Worm (Caenorhabditis elegans) whole organism, L4 larva: ENCODE data around the gene gcy-5.

Source experiments
- F44E2.7 ChIP-seq: fragments of 200-800 bp; sonication (Bioruptor generic); IDR thresholded peaks from 2 replicates; pipeline ENCODE4 v2.1.2; 2022; ENCODE audit warnings: missing genetic modification characterization, missing compliant biosample characterization
- ceh-28 ChIP-seq: fragments of 150-350 bp; optimal IDR thresholded peaks from 2 replicates; lab custom pipeline; 2014; ENCODE audit warnings: missing biosample characterization, missing genetic modification reagents, missing genetic modification characterization
- lin-39 ChIP-seq: fragments of 150-350 bp; optimal IDR thresholded peaks from 2 replicates; lab custom pipeline; 2014; ENCODE audit warnings: missing biosample characterization, missing genetic modification reagents, missing genetic modification characterization
- mdl-1 ChIP-seq, 2 experiments: fragments of 150-350 bp in 1 of 2; sonication (generic microtip) in 1 of 2; optimal IDR thresholded peaks; 2 replicates each; lab custom pipeline; 2014 to 2017; ENCODE audit warnings: missing biosample characterization in 2 of 2, missing genetic modification characterization in 2 of 2
- mdt-29 ChIP-seq: fragments of 200-800 bp; sonication (Bioruptor generic); IDR thresholded peaks from 2 replicates; pipeline ENCODE4 v1.3.6; 2022; ENCODE audit warnings: missing genetic modification reagents, missing genetic modification characterization, missing compliant biosample characterization
- nhr-237 ChIP-seq: sonication (generic microtip); optimal IDR thresholded peaks from 2 replicates; lab custom pipeline; 2017; ENCODE audit warnings: missing biosample characterization, missing genetic modification characterization
- nhr-41 ChIP-seq: fragments of 200-800 bp; sonication (Bioruptor generic); IDR thresholded peaks from 2 replicates; pipeline ENCODE4 v1.3.6; 2022; ENCODE audit warnings: missing genetic modification reagents, missing genetic modification characterization, missing compliant biosample characterization
- nhr-76 ChIP-seq: fragments of 150-350 bp; optimal IDR thresholded peaks from 2 replicates; lab custom pipeline; 2014; ENCODE audit warnings: missing biosample characterization, missing genetic modification characterization
- nhr-77 ChIP-seq: fragments of 150-350 bp; optimal IDR thresholded peaks from 2 replicates; lab custom pipeline; 2014; ENCODE audit warnings: missing biosample characterization, missing genetic modification characterization
- pqm-1 ChIP-seq: sonication (generic microtip); optimal IDR thresholded peaks from 2 replicates; lab custom pipeline; 2017; ENCODE audit warnings: missing biosample characterization, missing genetic modification characterization
- ztf-11 ChIP-seq: fragments of 150-350 bp; optimal IDR thresholded peaks from 2 replicates; lab custom pipeline; 2014; ENCODE audit warnings: missing biosample characterization, missing genetic modification characterization

DNA sequence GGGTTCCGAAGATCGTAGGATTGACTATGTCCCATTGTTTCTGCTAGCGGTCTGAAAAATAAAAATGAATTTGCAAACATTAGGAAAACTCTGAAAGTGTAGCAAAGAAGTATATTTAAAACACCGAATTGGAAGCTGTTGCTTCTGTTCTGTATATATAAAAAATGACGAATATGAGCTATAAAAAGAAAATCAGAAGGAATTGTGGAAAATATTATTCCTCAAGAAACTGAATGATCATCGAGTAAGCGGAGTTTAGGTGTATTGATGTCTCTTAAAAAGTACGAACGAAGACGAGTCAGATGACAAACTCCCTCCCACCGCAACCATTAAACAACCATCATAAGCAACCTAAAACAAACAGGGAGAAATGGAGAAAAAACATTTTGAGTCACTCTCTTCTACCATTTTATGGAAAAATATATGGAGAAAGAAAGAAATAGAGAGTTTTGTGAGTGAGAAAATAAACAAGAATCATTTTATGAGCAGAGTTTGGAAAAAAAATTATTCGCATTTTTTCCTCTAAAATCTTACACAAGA lies 41.5 kb upstream of the gcy-5 start, which contains the start of gene C07E3.3:
- TF ChIP-seq lin-39 (tag; lab: Kevin White, UChicago) (no peak), ceh-28 (tag; lab: Kevin White, UChicago) (no peak), nhr-41 (no peak), nhr-237 (tag; lab: Kevin White, UChicago) (no peak), ztf-11 (no peak), nhr-76 (tag; lab: Kevin White, UChicago) (no peak), nhr-77 (tag; lab: Kevin White, UChicago) (no peak), mdl-1 (tag; optimal IDR thresholded peaks at IDR 0.05; lab: Kevin White, UChicago) (no peak), mdt-29 (no peak), F44E2.7 (no peak), pqm-1 (tag; lab: Kevin White, UChicago) (no peak)
